Worm (Caenorhabditis elegans) whole organism, young adult: Measurements from ENCODE around the gene C04G6.4.

Experiments used
- B0261.1 ChIP-seq: sonication (generic microtip); optimal IDR thresholded peaks from 2 replicates; lab custom pipeline; 2016; ENCODE audit warnings: mild to moderate bottlenecking, missing genetic modification characterization, moderate library complexity, missing compliant biosample characterization
- D2030.7 ChIP-seq: fragments of 200-800 bp; sonication (Bioruptor generic); IDR thresholded peaks from 2 replicates; pipeline ENCODE4 v1.3.6; 2022; ENCODE audit warnings: missing genetic modification reagents, missing genetic modification characterization, missing compliant biosample characterization
- F49E8.2 ChIP-seq: sonication (generic microtip); optimal IDR thresholded peaks from 3 replicates; lab custom pipeline; 2017; ENCODE audit warnings: missing genetic modification characterization, mild to moderate bottlenecking, missing compliant biosample characterization, antibody characterized with exemption, moderate library complexity; ENCODE audit not compliant: insufficient read depth
- F57C9.4 ChIP-seq: sonication (generic microtip); optimal IDR thresholded peaks from 2 replicates; lab custom pipeline; 2017; ENCODE audit warnings: mild to moderate bottlenecking, missing genetic modification characterization, missing compliant biosample characterization
- K11D2.4 ChIP-seq: fragments of 200-800 bp; sonication (Bioruptor generic); IDR thresholded peaks from 2 replicates; pipeline ENCODE4 v1.3.6; 2022; ENCODE audit warnings: missing genetic modification reagents, missing genetic modification characterization, missing compliant biosample characterization
- K12H6.12 ChIP-seq: fragments of 200-800 bp; sonication (Bioruptor generic); optimal IDR thresholded peaks from 2 replicates; lab custom pipeline; 2018; ENCODE audit warnings: mild to moderate bottlenecking, missing genetic modification characterization, missing compliant biosample characterization
- Y53G8AR.9 ChIP-seq: fragments of 200-800 bp; sonication (Bioruptor generic); conservative IDR thresholded peaks from 2 replicates; pipeline ENCODE4 v1.3.6; 2022; ENCODE audit warnings: missing genetic modification reagents, missing genetic modification characterization, missing compliant biosample characterization
- akir-1 ChIP-seq: fragments of 200-800 bp; sonication (Bioruptor generic); optimal IDR thresholded peaks from 2 replicates; lab custom pipeline; 2018; ENCODE audit warnings: mild to moderate bottlenecking, missing genetic modification characterization, moderate library complexity, missing compliant biosample characterization
- ama-1 ChIP-seq, 3 experiments: fragments of 150-350 bp in 1 of 3; sonication (generic microtip) in 2 of 3; optimal IDR thresholded peaks; 2 replicates each; lab custom pipeline; 2014 to 2018; ENCODE audit warnings: missing biosample characterization in 2 of 3, missing genetic modification characterization in 2 of 3, missing genetic modification reagents in 2 of 3
- attf-3 ChIP-seq: fragments of 200-800 bp; sonication (Bioruptor generic); conservative IDR thresholded peaks from 2 replicates; pipeline ENCODE4 v1.3.6; 2022; ENCODE audit warnings: missing genetic modification reagents, missing genetic modification characterization, missing compliant biosample characterization
- bed-2 ChIP-seq: fragments of 200-800 bp; sonication (Bioruptor generic); IDR thresholded peaks from 2 replicates; pipeline ENCODE4 v1.3.6; 2022; ENCODE audit warnings: missing genetic modification reagents, missing genetic modification characterization, missing compliant biosample characterization
- cebp-2 ChIP-seq: fragments of 200-800 bp; sonication (Bioruptor generic); IDR thresholded peaks from 2 replicates; pipeline ENCODE4 v1.3.6; 2022; ENCODE audit warnings: missing genetic modification characterization, missing compliant biosample characterization
- ceh-100 ChIP-seq: fragments of 200-800 bp; sonication (Bioruptor generic); IDR thresholded peaks from 2 replicates; pipeline ENCODE4 v1.3.6; 2022; ENCODE audit warnings: missing genetic modification reagents, missing genetic modification characterization, missing compliant biosample characterization
- ceh-27 ChIP-seq: fragments of 200-800 bp; sonication (Bioruptor generic); optimal IDR thresholded peaks from 2 replicates; lab custom pipeline; 2018; ENCODE audit warnings: mild to moderate bottlenecking, missing genetic modification characterization, moderate library complexity, missing compliant biosample characterization
- ceh-79 ChIP-seq: sonication (generic microtip); optimal IDR thresholded peaks from 2 replicates; lab custom pipeline; 2017; ENCODE audit warnings: mild to moderate bottlenecking, missing genetic modification characterization, missing compliant biosample characterization
- ceh-91 ChIP-seq: fragments of 200-800 bp; sonication (Bioruptor generic); IDR thresholded peaks from 2 replicates; pipeline ENCODE4 v1.3.6; 2022; ENCODE audit warnings: missing genetic modification reagents, missing genetic modification characterization, missing compliant biosample characterization
- chd-7 ChIP-seq: sonication (generic microtip); optimal IDR thresholded peaks from 2 replicates; lab custom pipeline; 2016; ENCODE audit warnings: mild to moderate bottlenecking, missing genetic modification characterization, moderate library complexity, missing compliant biosample characterization
- ekl-4 ChIP-seq: fragments of 200-800 bp; sonication (Bioruptor generic); IDR thresholded peaks from 2 replicates; pipeline ENCODE4 v1.3.6; 2022; ENCODE audit warnings: missing genetic modification reagents, missing genetic modification characterization, missing compliant biosample characterization
- ets-4 ChIP-seq: fragments of 200-800 bp; sonication (Bioruptor generic); optimal IDR thresholded peaks from 2 replicates; lab custom pipeline; 2018; ENCODE audit warnings: mild to moderate bottlenecking, missing genetic modification characterization, missing compliant biosample characterization
- hmg-1.2 ChIP-seq: fragments of 200-800 bp; sonication (Bioruptor generic); IDR thresholded peaks from 2 replicates; pipeline ENCODE4 v1.3.6; 2022; ENCODE audit warnings: missing genetic modification reagents, missing genetic modification characterization, missing compliant biosample characterization
- hrde-1 ChIP-seq: sonication (generic microtip); optimal IDR thresholded peaks from 2 replicates; lab custom pipeline; 2016; ENCODE audit warnings: missing genetic modification characterization, mild to moderate bottlenecking, missing compliant biosample characterization, moderate library complexity, missing genotype, missing genetic modification reagents, borderline replicate concordance
- lin-40 ChIP-seq: sonication (generic microtip); optimal IDR thresholded peaks from 2 replicates; lab custom pipeline; 2016; ENCODE audit warnings: missing genetic modification characterization, mild to moderate bottlenecking, missing compliant biosample characterization, missing genotype, missing genetic modification reagents
- lir-1 ChIP-seq: fragments of 200-800 bp; sonication (Bioruptor generic); conservative IDR thresholded peaks from 2 replicates; pipeline ENCODE4 v1.3.6; 2022; ENCODE audit warnings: missing genetic modification reagents, missing genetic modification characterization, missing compliant biosample characterization
- madf-3 ChIP-seq: fragments of 200-800 bp; sonication (Bioruptor generic); IDR thresholded peaks from 2 replicates; pipeline ENCODE4 v1.3.6; 2022; ENCODE audit warnings: missing genetic modification reagents, missing genetic modification characterization, missing compliant biosample characterization
- nfya-2 ChIP-seq: fragments of 200-800 bp; sonication (Bioruptor generic); IDR thresholded peaks from 2 replicates; pipeline ENCODE4 v1.3.6; 2022; ENCODE audit warnings: missing genetic modification reagents, missing genetic modification characterization, missing compliant biosample characterization
- nhr-90 ChIP-seq: sonication (generic microtip); optimal IDR thresholded peaks from 2 replicates; lab custom pipeline; 2016; ENCODE audit warnings: missing genotype, mild to moderate bottlenecking, missing genetic modification characterization, missing compliant biosample characterization
- rcor-1 ChIP-seq: fragments of 200-800 bp; sonication (Bioruptor generic); IDR thresholded peaks from 2 replicates; pipeline ENCODE4 v1.3.6; 2022; ENCODE audit warnings: missing genetic modification reagents, missing genetic modification characterization, missing compliant biosample characterization
- snpc-3.4 ChIP-seq: sonication (generic microtip); optimal IDR thresholded peaks from 2 replicates; lab custom pipeline; 2017; ENCODE audit warnings: missing genetic modification characterization, mild to moderate bottlenecking, missing compliant biosample characterization, antibody characterized with exemption, moderate library complexity, missing genotype, missing genetic modification reagents
- xnd-1 ChIP-seq: sonication (generic microtip); optimal IDR thresholded peaks from 2 replicates; lab custom pipeline; 2016; ENCODE audit warnings: missing genotype, missing genetic modification reagents, missing genetic modification characterization, missing compliant biosample characterization
- zfh-2 ChIP-seq: fragments of 200-800 bp; sonication (Bioruptor generic); conservative IDR thresholded peaks from 2 replicates; pipeline ENCODE4 v1.3.6; 2022; ENCODE audit warnings: missing genetic modification reagents, missing genetic modification characterization, missing compliant biosample characterization
- zim-3 ChIP-seq: sonication (generic microtip); optimal IDR thresholded peaks from 2 replicates; lab custom pipeline; 2017; ENCODE audit warnings: mild to moderate bottlenecking, missing genetic modification characterization, moderate library complexity, missing compliant biosample characterization
- ztf-18 ChIP-seq: sonication (generic microtip); optimal IDR thresholded peaks from 2 replicates; lab custom pipeline; 2016; ENCODE audit warnings: missing genotype, mild to moderate bottlenecking, missing genetic modification characterization, missing compliant biosample characterization

C04G6.4 gene

DNA sequence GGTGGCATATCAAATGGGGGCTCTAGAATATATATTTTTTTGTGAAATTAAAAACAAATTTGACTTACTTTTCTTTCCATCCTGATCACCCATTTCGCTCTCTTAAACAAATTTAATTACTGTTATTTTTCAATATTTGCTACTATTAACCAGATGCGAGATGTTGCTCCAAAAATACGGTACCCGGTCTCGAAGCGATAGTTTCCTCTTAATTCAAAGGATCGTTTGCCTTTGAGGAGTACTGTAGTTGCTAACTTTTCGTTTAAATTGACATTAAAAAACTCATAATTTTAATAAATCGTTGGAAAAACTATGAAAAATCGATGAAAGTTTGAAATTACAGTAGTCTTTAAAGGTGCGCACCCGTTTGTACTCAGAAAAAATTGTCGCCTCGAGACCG, at the start of gene C04G6.4:
C04G6.4 (minus strand) TSS at position 101 of the 400 bp plus-strand sequence.
- TF ChIP-seq nhr-90 (tag; lab: Kevin White, UChicago), result no peak
- no peak for TF ChIP-seq ceh-27
- TF ChIP-seq B0261.1 (tag; lab: Kevin White, UChicago), result no peak
- TF ChIP-seq K12H6.12 (tag; lab: Kevin White, UChicago), result no peak
- no peak for TF ChIP-seq ceh-100 (GFP tag; lab: Robert Waterston, UW)
- TF ChIP-seq ztf-18 (tag; lab: Kevin White, UChicago), result no peak
- TF ChIP-seq hmg-1.2 (GFP tag; lab: Robert Waterston, UW), result no peak
- no peak for TF ChIP-seq xnd-1
- no peak for TF ChIP-seq cebp-2 (GFP tag; lab: Robert Waterston, UW)
- no peak for TF ChIP-seq attf-3 (GFP tag; lab: Robert Waterston, UW)
- no peak for TF ChIP-seq zim-3 (tag; lab: Kevin White, UChicago)
- TF ChIP-seq ceh-91 (GFP tag; lab: Robert Waterston, UW), result no peak
- TF ChIP-seq bed-2 (GFP tag; lab: Robert Waterston, UW), result no peak
- no peak for TF ChIP-seq F49E8.2 (tag; lab: Kevin White, UChicago)
- TF ChIP-seq F57C9.4, result no peak

DNA sequence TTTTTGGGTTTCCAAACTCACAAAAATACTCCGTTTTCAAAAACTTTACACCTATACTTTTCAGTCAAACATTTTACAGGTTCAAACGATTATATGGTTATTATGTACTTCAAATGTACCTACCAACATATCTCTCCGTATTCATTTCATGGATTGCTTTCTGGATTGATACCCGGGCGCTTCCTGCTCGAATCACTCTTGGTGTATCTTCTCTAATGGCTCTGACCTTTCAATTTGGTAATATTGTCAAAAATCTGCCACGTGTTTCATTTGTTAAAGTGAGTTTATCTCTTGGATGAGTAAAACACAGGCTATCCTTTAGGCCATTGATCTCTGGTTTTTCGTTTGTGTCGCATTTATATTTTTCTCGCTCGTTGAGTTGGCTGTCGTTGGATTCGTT, 48.6 kb upstream of the C04G6.4 start:
- TF ChIP-seq lin-40, result no peak
- no peak for TF ChIP-seq snpc-3.4 (tag; lab: Kevin White, UChicago)
- TF ChIP-seq nhr-90 (tag; lab: Kevin White, UChicago), result no peak
- TF ChIP-seq hrde-1 (tag; lab: Kevin White, UChicago), result no peak
- no peak for TF ChIP-seq chd-7 (tag; lab: Kevin White, UChicago)
- TF ChIP-seq ceh-79 (tag; lab: Kevin White, UChicago), result no peak
- no peak for TF ChIP-seq K11D2.4
- TF ChIP-seq D2030.7 (GFP tag; lab: Robert Waterston, UW), result no peak
- TF ChIP-seq Y53G8AR.9, result no peak
- TF ChIP-seq zfh-2 (GFP tag; lab: Robert Waterston, UW), result no peak
- TF ChIP-seq ama-1 (optimal IDR thresholded peaks at IDR 0.05; lab: Kevin White, UChicago), result no peak
- no peak for TF ChIP-seq ama-1 (GFP tag; optimal IDR thresholded peaks at IDR 0.05; lab: Kevin White, UChicago)
- TF ChIP-seq rcor-1 (GFP tag; lab: Robert Waterston, UW), result no peak
- no peak for TF ChIP-seq zim-3 (tag; lab: Kevin White, UChicago)
- TF ChIP-seq ekl-4, result no peak

DNA sequence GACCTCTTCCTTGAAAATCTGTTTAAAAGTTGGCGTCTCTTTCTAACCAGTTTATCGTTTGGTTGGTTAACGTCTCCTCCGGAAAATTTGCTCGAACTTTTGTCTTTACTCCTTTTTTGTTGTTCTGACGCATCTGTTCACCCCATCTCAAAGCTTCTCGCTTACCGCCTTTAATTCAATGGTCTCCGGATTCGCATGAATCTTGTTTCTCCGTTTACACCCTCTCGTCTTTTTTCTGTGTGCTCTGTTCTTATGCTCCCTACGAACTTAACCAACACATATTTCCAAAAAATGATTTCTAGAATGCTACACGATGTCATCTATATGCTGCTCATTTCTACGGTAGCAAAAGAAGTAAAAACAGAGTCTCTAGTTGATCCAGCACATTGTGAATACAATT, 46.8 kb upstream of the C04G6.4 start, which contains the start of gene lgc-56:
lgc-56 (plus strand) TSS at position 301 of the 400 bp plus-strand sequence.
- TF ChIP-seq nfya-2 (no peak), lir-1 (no peak)

DNA sequence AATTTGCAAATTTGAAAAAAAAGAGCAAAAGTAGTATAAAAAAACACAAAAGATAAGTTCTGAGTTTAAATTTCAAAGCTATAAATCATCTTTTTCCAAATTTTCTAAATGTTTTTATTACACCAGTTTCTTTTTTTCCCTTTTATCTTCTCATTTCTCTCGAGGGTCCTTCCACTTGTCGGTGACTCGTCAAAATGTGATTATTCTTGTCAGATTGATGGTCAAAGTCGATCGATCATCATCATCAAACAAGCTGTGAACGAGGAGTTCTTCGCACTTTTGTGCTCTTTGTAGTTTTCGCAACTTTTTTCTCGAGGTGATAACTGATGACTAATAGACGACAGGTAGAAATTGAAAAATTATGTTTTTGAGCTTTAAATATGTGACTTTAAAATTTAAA, 37.4 kb upstream of the C04G6.4 start:
- TF ChIP-seq madf-3 (no peak), akir-1 (no peak)
- TF ChIP-seq, all 124 proteins: peak for 0

DNA sequence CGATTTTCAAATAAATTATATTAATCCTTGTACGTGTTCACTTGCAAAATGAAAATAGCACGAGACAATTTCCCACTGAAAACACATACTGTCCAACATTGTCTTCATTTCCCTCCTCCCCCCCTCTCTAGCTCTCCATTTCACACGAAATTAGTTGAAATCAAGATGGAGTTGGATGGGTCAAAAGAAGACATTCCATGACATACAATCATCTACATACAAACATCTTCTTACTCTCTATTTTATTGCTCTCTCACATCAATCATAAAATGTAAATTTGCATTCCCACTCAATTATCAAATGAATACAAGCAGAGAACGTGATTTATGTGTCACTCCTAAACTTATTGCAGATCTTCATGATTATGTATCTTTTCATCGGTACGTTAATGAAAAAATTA, 32.5 kb upstream of the C04G6.4 start, which contains the start of gene srsy-1:
srsy-1 (plus strand) TSS at position 301 of the 400 bp plus-strand sequence.
- TF ChIP-seq zim-3 (tag; lab: Kevin White, UChicago) (no peak), ets-4 (no peak)
